Worm (Caenorhabditis elegans) whole organism, young adult: ENCODE data around the gene Y64G10A.1.

Experiments
- F57C9.4 ChIP-seq: sonication (generic microtip); optimal IDR thresholded peaks from 2 replicates; lab custom pipeline; 2017; ENCODE audit warnings: mild to moderate bottlenecking, missing genetic modification characterization, missing compliant biosample characterization
- ama-1 ChIP-seq, 3 experiments: fragments of 150-350 bp in 1 of 3; sonication (generic microtip) in 2 of 3; optimal IDR thresholded peaks; 2 replicates each; lab custom pipeline; 2014 to 2018; ENCODE audit warnings: missing biosample characterization in 2 of 3, missing genetic modification characterization in 2 of 3, missing genetic modification reagents in 2 of 3
- attf-3 ChIP-seq: fragments of 200-800 bp; sonication (Bioruptor generic); conservative IDR thresholded peaks from 2 replicates; pipeline ENCODE4 v1.3.6; 2022; ENCODE audit warnings: missing genetic modification reagents, missing genetic modification characterization, missing compliant biosample characterization
- egl-18 ChIP-seq: fragments of 200-800 bp; sonication (Bioruptor generic); IDR thresholded peaks from 2 replicates; pipeline ENCODE4 v1.3.6; 2022; ENCODE audit warnings: missing genetic modification reagents, missing genetic modification characterization, missing compliant biosample characterization
- lin-35 ChIP-seq, 3 experiments: fragments of 150-350 bp in 2 of 3; sonication (generic microtip) in 1 of 3; optimal IDR thresholded peaks; 2 replicates each; lab custom pipeline; 2014 to 2018; ENCODE audit warnings: missing biosample characterization in 3 of 3, missing genetic modification characterization in 3 of 3, missing genetic modification reagents in 3 of 3
- nhr-120 ChIP-seq: fragments of 200-800 bp; sonication (Bioruptor generic); IDR thresholded peaks from 2 replicates; pipeline ENCODE4 v1.3.6; 2022; ENCODE audit warnings: missing genetic modification characterization, missing compliant biosample characterization
- nhr-179 ChIP-seq: sonication (generic microtip); optimal IDR thresholded peaks from 2 replicates; lab custom pipeline; 2016; ENCODE audit warnings: mild to moderate bottlenecking, missing genetic modification characterization, missing compliant biosample characterization
- ztf-3 ChIP-seq: fragments of 200-800 bp; sonication (Bioruptor generic); optimal IDR thresholded peaks from 2 replicates; lab custom pipeline; 2018; ENCODE audit warnings: mild to moderate bottlenecking, missing genetic modification characterization, missing compliant biosample characterization

- no peak for TF ChIP-seq attf-3 (GFP tag; lab: Robert Waterston, UW)
- no peak for TF ChIP-seq egl-18
- no peak for TF ChIP-seq nhr-120
- TF ChIP-seq ztf-3, result no peak
- no peak for TF ChIP-seq lin-35 (GFP tag; optimal IDR thresholded peaks at IDR 0.05; lab: Kevin White, UChicago)
- TF ChIP-seq ama-1 (optimal IDR thresholded peaks at IDR 0.05; lab: Kevin White, UChicago), result no peak
- TF ChIP-seq ama-1 (GFP tag; optimal IDR thresholded peaks at IDR 0.05; lab: Kevin White, UChicago), result no peak
- TF ChIP-seq F57C9.4, result no peak
- no peak for TF ChIP-seq nhr-179 (tag; lab: Kevin White, UChicago)
Measured at ce11 chrIV:14186264-14186663, 52.6 kb downstream of the Y64G10A.1 start.
